Worm (Caenorhabditis elegans) whole organism, mixed stage, embryonic: ENCODE data around the gene C17H11.1.

Source experiments
- elt-3 ChIP-seq: fragments of 150-350 bp; optimal IDR thresholded peaks from 2 replicates; lab custom pipeline; 2014; ENCODE audit warnings: missing biosample characterization, missing genetic modification characterization
- lin-32 ChIP-seq: fragments of 200-800 bp; sonication (Bioruptor generic); optimal IDR thresholded peaks from 2 replicates; lab custom pipeline; 2018; ENCODE audit warnings: mild to moderate bottlenecking, missing genetic modification characterization, missing compliant biosample characterization
- lsy-2 ChIP-seq: fragments of 150-350 bp; optimal IDR thresholded peaks from 2 replicates; lab custom pipeline; 2014; ENCODE audit warnings: missing biosample characterization, missing genetic modification characterization
- nhr-237 ChIP-seq: fragments of 150-350 bp; optimal IDR thresholded peaks from 2 replicates; lab custom pipeline; 2014; ENCODE audit warnings: missing biosample characterization, missing genetic modification characterization
- nhr-76 ChIP-seq: sonication (generic microtip); optimal IDR thresholded peaks from 2 replicates; lab custom pipeline; 2017; ENCODE audit warnings: missing biosample characterization, missing genetic modification characterization
- pha-4 ChIP-seq: fragments of 150-350 bp; optimal IDR thresholded peaks from 2 replicates; lab custom pipeline; 2018; ENCODE audit warnings: missing biosample characterization, missing genetic modification reagents, missing genetic modification characterization
- sem-2 ChIP-seq: fragments of 200-800 bp; sonication (Bioruptor generic); optimal IDR thresholded peaks from 2 replicates; lab custom pipeline; 2018; ENCODE audit warnings: mild to moderate bottlenecking, missing genetic modification characterization, missing compliant biosample characterization
- unc-62 ChIP-seq: fragments of 150-350 bp; optimal IDR thresholded peaks from 2 replicates; lab custom pipeline; 2014; ENCODE audit warnings: missing biosample characterization, missing genetic modification reagents, missing genetic modification characterization
- ztf-11 ChIP-seq: fragments of 150-350 bp; optimal IDR thresholded peaks from 2 replicates; lab custom pipeline; 2014; ENCODE audit warnings: missing biosample characterization, missing genetic modification characterization

DNA sequence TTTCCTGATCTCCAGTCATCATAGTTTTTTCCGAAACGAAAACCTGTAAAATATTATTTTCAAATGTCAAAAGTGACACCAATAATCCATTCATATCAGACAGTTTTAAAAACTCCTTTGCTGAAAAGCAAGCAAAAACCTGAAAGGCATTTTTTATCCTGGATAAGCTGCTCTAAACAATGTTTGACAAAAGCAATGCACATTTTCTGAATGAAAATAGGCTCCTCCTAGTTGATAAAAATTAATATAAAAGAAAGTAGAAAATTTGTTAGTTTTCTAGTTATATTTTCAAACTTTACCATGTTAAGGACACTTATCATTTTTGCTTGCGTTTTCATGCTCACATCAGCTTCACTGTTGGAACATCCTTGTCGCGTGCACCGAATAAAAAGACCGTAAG is 45.7 kb downstream of the C17H11.1 start, which contains the start of gene K02A6.1:
- TF ChIP-seq lsy-2 (tag; lab: Kevin White, UChicago): no peak
- TF ChIP-seq ztf-11 (tag; lab: Kevin White, UChicago): no peak
- TF ChIP-seq nhr-76 (tag; lab: Kevin White, UChicago): no peak
- TF ChIP-seq sem-2 (GFP tag; lab: Kevin White, UChicago): no peak
- no peak for TF ChIP-seq pha-4 (tag; lab: Kevin White, UChicago)
- no peak for TF ChIP-seq elt-3
- TF ChIP-seq unc-62 (GFP tag; lab: Kevin White, UChicago): no peak
- no peak for TF ChIP-seq nhr-237 (tag; lab: Kevin White, UChicago)
- no peak for TF ChIP-seq lin-32 (GFP tag; lab: Kevin White, UChicago)
